Comparison of ENCODE assay signal across 5 worm cellular contexts in genomic region chrIII:833711-834442, ce11.
A peak's percentile ranks its signal among the peaks of the same experiment; 100 is the strongest.
TF ChIP-seq lines count a peak whose summit lies in the region.

No protein-coding gene starts in this region.

TF ChIP-seq in whole organism, L1 larva, 84 proteins besides CTCF, POLR2A, EP300 and RAD21 (continues in another document):
- no peak; the same call in 1 of the 2 replicates for TF ChIP-seq unc-98 (GFP tag; IDR thresholded peaks at IDR 0.05; lab: Robert Waterston, UW)
- peak; percentile 45; the same call in 1 of the 2 replicates for TF ChIP-seq ceh-88 (GFP tag; IDR thresholded peaks at IDR 0.05; lab: Robert Waterston, UW)
- peak; percentile 84 for TF ChIP-seq nhr-90 (tag; optimal IDR thresholded peaks at IDR 0.05; lab: Kevin White, UChicago; ENCODE audit: poor library complexity)
- no peak for TF ChIP-seq ceh-63 (GFP tag; optimal IDR thresholded peaks at IDR 0.05; lab: Kevin White, UChicago)
- no peak for TF ChIP-seq unc-30 (tag; optimal IDR thresholded peaks at IDR 0.05; lab: Kevin White, UChicago)
- peak; percentile 81 to 95 for TF ChIP-seq lsy-2 (tag; optimal IDR thresholded peaks at IDR 0.05; lab: Kevin White, UChicago)
- no peak for TF ChIP-seq sptf-1 (tag; optimal IDR thresholded peaks at IDR 0.05; lab: Kevin White, UChicago)
- peak; percentile 95 for TF ChIP-seq snu-23 (GFP tag; optimal IDR thresholded peaks at IDR 0.05; lab: Kevin White, UChicago)
- TF ChIP-seq tlp-1 (tag; optimal IDR thresholded peaks at IDR 0.05; lab: Kevin White, UChicago) = no peak
- peak; percentile 94 for TF ChIP-seq fkh-8 (tag; optimal IDR thresholded peaks at IDR 0.05; lab: Kevin White, UChicago)
- TF ChIP-seq nhr-12 (tag; optimal IDR thresholded peaks at IDR 0.05; lab: Kevin White, UChicago) = no peak
- TF ChIP-seq Y116A8C.19 (tag; optimal IDR thresholded peaks at IDR 0.05; lab: Kevin White, UChicago; ENCODE audit: borderline replicate concordance) = no peak
- TF ChIP-seq pqm-1 (tag; optimal IDR thresholded peaks at IDR 0.05; lab: Kevin White, UChicago) = peak; percentile 84
- no peak for TF ChIP-seq grh-1 (GFP tag; IDR thresholded peaks at IDR 0.05; lab: Robert Waterston, UW)
- TF ChIP-seq vab-15 (tag; optimal IDR thresholded peaks at IDR 0.05; lab: Kevin White, UChicago) = no peak
- peak in 1 of 2 experiments; percentile 97 for TF ChIP-seq mdl-1 (tag; optimal IDR thresholded peaks at IDR 0.05; lab: Kevin White, UChicago)
- TF ChIP-seq swsn-7 (tag; optimal IDR thresholded peaks at IDR 0.05; lab: Kevin White, UChicago) = peak; percentile 93
- TF ChIP-seq snpc-4 (tag; optimal IDR thresholded peaks at IDR 0.05; lab: Kevin White, UChicago) = peak; percentile 80

TF ChIP-seq in whole organism, L3 larva, 47 proteins besides CTCF, POLR2A, EP300 and RAD21 (continues in another document):
- TF ChIP-seq egl-5 (tag; optimal IDR thresholded peaks at IDR 0.05; lab: Kevin White, UChicago) = peak; percentile 83
- TF ChIP-seq ZK546.5 (tag; optimal IDR thresholded peaks at IDR 0.05; lab: Kevin White, UChicago) = no peak
- peak; percentile 93 for TF ChIP-seq ama-1 (optimal IDR thresholded peaks at IDR 0.05; lab: Kevin White, UChicago)
- peak; percentile 69 for TF ChIP-seq lin-15B (tag; optimal IDR thresholded peaks at IDR 0.05; lab: Kevin White, UChicago)
- TF ChIP-seq nhr-28 (tag; optimal IDR thresholded peaks at IDR 0.05; lab: Kevin White, UChicago) = no peak
- TF ChIP-seq ceh-16 (tag; optimal IDR thresholded peaks at IDR 0.05; lab: Kevin White, UChicago) = no peak
- TF ChIP-seq jun-1 (tag; optimal IDR thresholded peaks at IDR 0.05; lab: Kevin White, UChicago) = peak; percentile 92
- peak; percentile 67 for TF ChIP-seq elt-1 (tag; optimal IDR thresholded peaks at IDR 0.05; lab: Kevin White, UChicago)
- peak; percentile 81 for TF ChIP-seq tbx-2 (tag; optimal IDR thresholded peaks at IDR 0.05; lab: Kevin White, UChicago)
- no peak for TF ChIP-seq ceh-82 (tag; optimal IDR thresholded peaks at IDR 0.05; lab: Kevin White, UChicago)
- peak; percentile 77 for TF ChIP-seq R02D3.7 (tag; optimal IDR thresholded peaks at IDR 0.05; lab: Kevin White, UChicago)
- peak; percentile 49 for TF ChIP-seq sea-2 (GFP tag; optimal IDR thresholded peaks at IDR 0.05; lab: Kevin White, UChicago)
- TF ChIP-seq unc-39 (tag; optimal IDR thresholded peaks at IDR 0.05; lab: Kevin White, UChicago) = no peak
- TF ChIP-seq nhr-77 (tag; optimal IDR thresholded peaks at IDR 0.05; lab: Kevin White, UChicago) = peak; percentile 21
- no peak for TF ChIP-seq fkh-2 (tag; optimal IDR thresholded peaks at IDR 0.05; lab: Kevin White, UChicago)
- peak; percentile 97 for TF ChIP-seq hmg-11 (tag; optimal IDR thresholded peaks at IDR 0.05; lab: Kevin White, UChicago)
- TF ChIP-seq egl-27 (tag; optimal IDR thresholded peaks at IDR 0.05; lab: Kevin White, UChicago) = peak; percentile 48
- peak; percentile 94 for TF ChIP-seq nhr-23 (tag; optimal IDR thresholded peaks at IDR 0.05; lab: Kevin White, UChicago)
- TF ChIP-seq lsy-12 (tag; optimal IDR thresholded peaks at IDR 0.05; lab: Kevin White, UChicago) = peak; percentile 88

TF ChIP-seq in whole organism, early embryonic, 17 proteins besides CTCF, POLR2A, EP300 and RAD21:
- TF ChIP-seq tra-4 (tag; optimal IDR thresholded peaks at IDR 0.05; lab: Kevin White, UChicago) = no peak
- 0 out of 2 replicates have a peak, but pooled peaks have one; percentile 13 for TF ChIP-seq tbx-37 (GFP tag; conservative IDR thresholded peaks at IDR 0.05; lab: Robert Waterston, UW)
- peak; percentile 54 for TF ChIP-seq flt-1 (GFP tag; IDR thresholded peaks at IDR 0.05; lab: Robert Waterston, UW)
- no peak for TF ChIP-seq pes-1 (GFP tag; IDR thresholded peaks at IDR 0.05; lab: Robert Waterston, UW)
- TF ChIP-seq F13C5.2 (tag; optimal IDR thresholded peaks at IDR 0.05; lab: Kevin White, UChicago) = peak; percentile 48
- TF ChIP-seq ceh-13 (GFP tag; optimal IDR thresholded peaks at IDR 0.05; lab: Kevin White, UChicago) = no peak
- TF ChIP-seq ceh-36 (tag; optimal IDR thresholded peaks at IDR 0.05; lab: Kevin White, UChicago) = no peak
- TF ChIP-seq hmbx-1 (tag; optimal IDR thresholded peaks at IDR 0.05; lab: Kevin White, UChicago) = no peak
- TF ChIP-seq hnd-1 (tag; optimal IDR thresholded peaks at IDR 0.05; lab: Kevin White, UChicago) = no peak
- peak; percentile 16 for TF ChIP-seq ama-1 (optimal IDR thresholded peaks at IDR 0.05; lab: Kevin White, UChicago)
- TF ChIP-seq B0310.2 (tag; optimal IDR thresholded peaks at IDR 0.05; lab: Kevin White, UChicago) = no peak
- peak; percentile 76 for TF ChIP-seq hmg-4 (GFP tag; optimal IDR thresholded peaks at IDR 0.05; lab: Kevin White, UChicago)
- TF ChIP-seq sea-1 (GFP tag; conservative IDR thresholded peaks at IDR 0.05; lab: Robert Waterston, UW) = 0 out of 2 replicates have a peak, but pooled peaks have one; percentile 53
- TF ChIP-seq aly-1 (tag; optimal IDR thresholded peaks at IDR 0.05; lab: Kevin White, UChicago) = no peak
- no peak for TF ChIP-seq scrt-1 (GFP tag; IDR thresholded peaks at IDR 0.05; lab: Robert Waterston, UW)
- TF ChIP-seq ets-7 (tag; optimal IDR thresholded peaks at IDR 0.05; lab: Kevin White, UChicago) = no peak
- TF ChIP-seq tbx-11 (GFP tag; IDR thresholded peaks at IDR 0.05; lab: Robert Waterston, UW) = no peak
TF ChIP-seq in whole organism, early embryonic: peak in this region for 6.

TF ChIP-seq in whole organism, midembryonic, 9 proteins besides CTCF, POLR2A, EP300 and RAD21:
- TF ChIP-seq flt-1 (GFP tag; IDR thresholded peaks at IDR 0.05; lab: Robert Waterston, UW) (peak; percentile 78), cog-1 (tag; optimal IDR thresholded peaks at IDR 0.05; lab: Kevin White, UChicago) (peak; percentile 85), T22C8.4 (GFP tag; IDR thresholded peaks at IDR 0.05; lab: Robert Waterston, UW) (peak; percentile 57; the same call in 1 of the 2 replicates), med-1 (GFP tag; optimal IDR thresholded peaks at IDR 0.05; lab: Kevin White, UChicago; ENCODE audit: insufficient read depth) (no peak)

TF ChIP-seq in whole organism, young adult, 124 proteins besides CTCF, POLR2A, EP300 and RAD21 (continues in another document):
- TF ChIP-seq attf-5 (GFP tag; optimal IDR thresholded peaks at IDR 0.05; lab: Kevin White, UChicago) = peak; percentile 88
- peak; percentile 61; the same call in 1 of the 2 replicates for TF ChIP-seq B0336.3 (GFP tag; IDR thresholded peaks at IDR 0.05; lab: Robert Waterston, UW)
- peak; percentile 86 for TF ChIP-seq pbrm-1 (GFP tag; IDR thresholded peaks at IDR 0.05; lab: Robert Waterston, UW)
- TF ChIP-seq snpc-4 (GFP tag; optimal IDR thresholded peaks at IDR 0.05; lab: Kevin White, UChicago) = no peak
- peak in 3 of 4 experiments; percentile 16 to 54 (median 53) for TF ChIP-seq snpc-4 (tag; optimal IDR thresholded peaks at IDR 0.05; lab: Kevin White, UChicago)
- TF ChIP-seq egl-44 (GFP tag; IDR thresholded peaks at IDR 0.05; lab: Robert Waterston, UW) = peak; percentile 39; the same call in 1 of the 2 replicates
- TF ChIP-seq B0035.1 (tag; optimal IDR thresholded peaks at IDR 0.05; lab: Kevin White, UChicago) = peak; percentile 8
- peak; percentile 86 for TF ChIP-seq K12H6.12 (tag; optimal IDR thresholded peaks at IDR 0.05; lab: Kevin White, UChicago)
- peak; percentile 45; the same call in 1 of the 2 replicates for TF ChIP-seq ceh-100 (GFP tag; IDR thresholded peaks at IDR 0.05; lab: Robert Waterston, UW)
- no peak for TF ChIP-seq ztf-3 (GFP tag; optimal IDR thresholded peaks at IDR 0.05; lab: Kevin White, UChicago)
- TF ChIP-seq lin-40 (tag; optimal IDR thresholded peaks at IDR 0.05; lab: Kevin White, UChicago) = peak; percentile 89
- TF ChIP-seq madf-6 (GFP tag; IDR thresholded peaks at IDR 0.05; lab: Robert Waterston, UW) = no peak
- TF ChIP-seq cebp-2 (GFP tag; IDR thresholded peaks at IDR 0.05; lab: Robert Waterston, UW) = peak; percentile 93; the same call in 1 of the 2 replicates
- TF ChIP-seq snpc-1.1 (tag; optimal IDR thresholded peaks at IDR 0.05; lab: Kevin White, UChicago; ENCODE audit: insufficient read depth) = no peak
- TF ChIP-seq rcor-1 (GFP tag; IDR thresholded peaks at IDR 0.05; lab: Robert Waterston, UW) = 0 out of 2 replicates have a peak, but pooled peaks have one; percentile 32
- 0 out of 2 replicates have a peak, but pooled peaks have one; percentile 37 for TF ChIP-seq hsf-1 (GFP tag; IDR thresholded peaks at IDR 0.05; lab: Robert Waterston, UW)
- TF ChIP-seq nhr-90 (tag; optimal IDR thresholded peaks at IDR 0.05; lab: Kevin White, UChicago) = peak; percentile 84
- TF ChIP-seq lir-1 (GFP tag; conservative IDR thresholded peaks at IDR 0.05; lab: Robert Waterston, UW) = peak; percentile 17; the same call in 1 of the 2 replicates
- peak; percentile 35 for TF ChIP-seq die-1 (tag; optimal IDR thresholded peaks at IDR 0.05; lab: Kevin White, UChicago)
- TF ChIP-seq D2030.7 (GFP tag; IDR thresholded peaks at IDR 0.05; lab: Robert Waterston, UW) = no peak
- TF ChIP-seq sptf-2 (GFP tag; optimal IDR thresholded peaks at IDR 0.05; lab: Kevin White, UChicago) = no peak
- TF ChIP-seq madf-10 (tag; optimal IDR thresholded peaks at IDR 0.05; lab: Kevin White, UChicago) = peak; percentile 77
- peak; percentile 68 for TF ChIP-seq somi-1 (GFP tag; optimal IDR thresholded peaks at IDR 0.05; lab: Kevin White, UChicago)
- peak; percentile 82; the same call in 1 of the 2 replicates for TF ChIP-seq let-526 (GFP tag; IDR thresholded peaks at IDR 0.05; lab: Robert Waterston, UW)
- peak; percentile 53 for TF ChIP-seq tbp1 (GFP tag; optimal IDR thresholded peaks at IDR 0.05; lab: Kevin White, UChicago)
- TF ChIP-seq lin-26 (GFP tag; IDR thresholded peaks at IDR 0.05; lab: Robert Waterston, UW) = peak; percentile 60; the same call in 1 of the 2 replicates
- TF ChIP-seq dox-1 (GFP tag; IDR thresholded peaks at IDR 0.05; lab: Robert Waterston, UW) = peak; percentile 89
- no peak for TF ChIP-seq F57A8.1 (GFP tag; optimal IDR thresholded peaks at IDR 0.05; lab: Kevin White, UChicago)
- TF ChIP-seq F22D6.2 (tag; optimal IDR thresholded peaks at IDR 0.05; lab: Kevin White, UChicago) = peak; percentile 81
- TF ChIP-seq hmg-20 (GFP tag; IDR thresholded peaks at IDR 0.05; lab: Robert Waterston, UW) = no peak; the same call in 1 of the 2 replicates
- TF ChIP-seq ZK185.1 (tag; optimal IDR thresholded peaks at IDR 0.05; lab: Kevin White, UChicago; ENCODE audit: poor library complexity, severe bottlenecking) = peak; percentile 78
- peak; percentile 81 for TF ChIP-seq ekl-4 (GFP tag; IDR thresholded peaks at IDR 0.05; lab: Robert Waterston, UW)
- TF ChIP-seq let-607 (tag; optimal IDR thresholded peaks at IDR 0.05; lab: Kevin White, UChicago) = peak; percentile 43 to 54
- peak; percentile 84 for TF ChIP-seq nfyb-1 (GFP tag; IDR thresholded peaks at IDR 0.05; lab: Robert Waterston, UW)
- TF ChIP-seq ztf-26 (tag; optimal IDR thresholded peaks at IDR 0.05; lab: Kevin White, UChicago) = peak; percentile 92
- no peak; the same call in 1 of the 2 replicates for TF ChIP-seq Y53G8AR.9 (GFP tag; conservative IDR thresholded peaks at IDR 0.05; lab: Robert Waterston, UW)
- no peak for TF ChIP-seq zim-3 (tag; optimal IDR thresholded peaks at IDR 0.05; lab: Kevin White, UChicago)

Comparison
In these comparisons a context has a peak if more than half of its experiments do, and no peak if none do; other contexts are left out.
1. Of the 8 proteins assayed by ChIP-seq in both whole organism, young adult and whole organism, L1 larva: peak only in whole organism, young adult: unc-62; only in whole organism, L1 larva: dpl-1, efl-1, lin-35 and unc-130; in both: ama-1, nhr-90 and snpc-4; in neither: 0.